Fruit fly (Drosophila melanogaster) whole organism, embryonic: ENCODE measurements around the gene Rcd2.

Experiments
- Abd-B ChIP-seq: fragments of 200-800 bp; sonication (Bioruptor generic); optimal IDR thresholded peaks from 2 replicates; lab custom pipeline; 2018; ENCODE audit warnings: missing biosample characterization, mild to moderate bottlenecking, missing genetic modification characterization, moderate library complexity
- Asciz ChIP-seq: fragments of 200-800 bp; sonication (Bioruptor generic); optimal IDR thresholded peaks from 2 replicates; lab custom pipeline; 2017; ENCODE audit warnings: missing biosample characterization, mild to moderate bottlenecking, missing genetic modification characterization, missing genetic modification reagents
- CG11085 ChIP-seq: fragments of 200-800 bp; sonication (Bioruptor generic); IDR thresholded peaks from 2 replicates; pipeline ENCODE4 v1.3.6; 2022; ENCODE audit warnings: missing biosample characterization, missing genetic modification characterization
- CG14965 ChIP-seq: fragments of 200-800 bp; sonication (Bioruptor generic); optimal IDR thresholded peaks from 2 replicates; lab custom pipeline; 2016; ENCODE audit warnings: missing biosample characterization, missing genetic modification characterization, borderline replicate concordance
- CG15011 ChIP-seq: fragments of 200-800 bp; sonication (Bioruptor generic); optimal IDR thresholded peaks from 3 replicates; lab custom pipeline; 2018; ENCODE audit warnings: missing biosample characterization, mild to moderate bottlenecking, missing genetic modification characterization
- CG15479 ChIP-seq: fragments of 200-800 bp; sonication (Bioruptor generic); optimal IDR thresholded peaks from 3 replicates; lab custom pipeline; 2019; ENCODE audit warnings: missing biosample characterization, mild to moderate bottlenecking, missing genetic modification characterization, moderate library complexity
- CG15514 ChIP-seq: fragments of 200-800 bp; sonication (Bioruptor generic); optimal IDR thresholded peaks from 3 replicates; lab custom pipeline; 2017; ENCODE audit warnings: missing biosample characterization, missing genetic modification characterization, mild to moderate bottlenecking, moderate library complexity, missing genetic modification reagents
- CG1603 ChIP-seq: fragments of 200-800 bp; sonication (Bioruptor generic); optimal IDR thresholded peaks from 2 replicates; lab custom pipeline; 2019; ENCODE audit warnings: missing biosample characterization, mild to moderate bottlenecking, missing genetic modification characterization, moderate library complexity
- CG18262 ChIP-seq: fragments of 200-800 bp; optimal IDR thresholded peaks from 3 replicates; lab custom pipeline; 2019; ENCODE audit warnings: missing biosample characterization, mild to moderate bottlenecking, missing genetic modification characterization, moderate library complexity
- CG2120 ChIP-seq: fragments of 200-800 bp; sonication (Bioruptor generic); optimal IDR thresholded peaks from 3 replicates; lab custom pipeline; 2016; ENCODE audit warnings: missing biosample characterization, missing genetic modification characterization
- CG30020 ChIP-seq: fragments of 200-800 bp; optimal IDR thresholded peaks from 2 replicates; lab custom pipeline; 2019; ENCODE audit warnings: missing biosample characterization, mild to moderate bottlenecking, missing genetic modification characterization, moderate library complexity
- CG3726 ChIP-seq: fragments of 200-800 bp; sonication (Bioruptor generic); IDR thresholded peaks from 3 replicates; pipeline ENCODE4, ENCODE4 v1.3.6; 2022; ENCODE audit warnings: missing biosample characterization, missing genetic modification characterization
- CG4282 ChIP-seq: fragments of 200-800 bp; sonication (Bioruptor generic); optimal IDR thresholded peaks from 2 replicates; lab custom pipeline; 2016; ENCODE audit warnings: missing biosample characterization, missing genetic modification characterization
- CG4617 ChIP-seq: fragments of 200-800 bp; sonication (Bioruptor generic); optimal IDR thresholded peaks from 3 replicates; lab custom pipeline; 2016; ENCODE audit warnings: missing biosample characterization, missing genetic modification characterization, borderline replicate concordance
- CG7357 ChIP-seq: fragments of 200-800 bp; sonication (Bioruptor generic); IDR thresholded peaks from 3 replicates; pipeline ENCODE4 v1.3.6; 2022; ENCODE audit warnings: missing biosample characterization, missing genetic modification characterization
- CG7372 ChIP-seq: fragments of 200-800 bp; sonication (Bioruptor generic); IDR thresholded peaks from 2 replicates; pipeline ENCODE4 v1.3.6; 2022; ENCODE audit warnings: missing biosample characterization, missing genetic modification characterization
- CG7745 ChIP-seq: fragments of 200-800 bp; sonication (Bioruptor generic); optimal IDR thresholded peaks from 2 replicates; lab custom pipeline; 2018; ENCODE audit warnings: missing biosample characterization, mild to moderate bottlenecking, missing genetic modification characterization, moderate library complexity
- CG7839 ChIP-seq: fragments of 200-800 bp; sonication (Bioruptor generic); optimal IDR thresholded peaks from 3 replicates; lab custom pipeline; 2018; ENCODE audit warnings: missing biosample characterization, mild to moderate bottlenecking, missing genetic modification characterization, moderate library complexity
- CHES-1-like ChIP-seq: fragments of 200-800 bp; sonication (Bioruptor generic); optimal IDR thresholded peaks from 2 replicates; lab custom pipeline; 2016; ENCODE audit warnings: missing biosample characterization, missing genetic modification characterization
- E2f1 ChIP-seq: fragments of 200-800 bp; sonication (Bioruptor generic); IDR thresholded peaks from 2 replicates; pipeline ENCODE4 v1.3.6; 2022; ENCODE audit warnings: missing biosample characterization, missing genetic modification characterization
- Fer2 ChIP-seq: fragments of 200-800 bp; sonication (Bioruptor generic); optimal IDR thresholded peaks from 2 replicates; lab custom pipeline; 2018; ENCODE audit warnings: missing biosample characterization, mild to moderate bottlenecking, missing genetic modification characterization, moderate library complexity
- Gsc ChIP-seq: fragments of 200-800 bp; sonication (Bioruptor generic); IDR thresholded peaks from 2 replicates; pipeline ENCODE4 v1.3.6; 2022; ENCODE audit warnings: missing biosample characterization, missing genetic modification characterization
- Gug ChIP-seq: fragments of 200-800 bp; sonication (Bioruptor generic); IDR thresholded peaks from 4 replicates; pipeline ENCODE4 v1.3.6; 2022; ENCODE audit warnings: missing biosample characterization, missing genetic modification characterization
- HLH54F ChIP-seq: fragments of 200-800 bp; sonication (Bioruptor generic); optimal IDR thresholded peaks from 3 replicates; lab custom pipeline; 2016; ENCODE audit warnings: missing biosample characterization, missing genetic modification characterization
- Myb ChIP-seq: fragments of 200-800 bp; sonication (Bioruptor generic); optimal IDR thresholded peaks from 2 replicates; lab custom pipeline; 2016; ENCODE audit warnings: missing biosample characterization, missing genetic modification characterization
- PHDP ChIP-seq: fragments of 200-800 bp; sonication (Bioruptor generic); optimal IDR thresholded peaks from 3 replicates; lab custom pipeline; 2018; ENCODE audit warnings: missing biosample characterization, mild to moderate bottlenecking, missing genetic modification characterization, moderate library complexity
- Ptx1 ChIP-seq: fragments of 200-800 bp; sonication (Bioruptor generic); IDR thresholded peaks from 2 replicates; pipeline ENCODE4 v1.3.6; 2022; ENCODE audit warnings: missing biosample characterization, missing genetic modification characterization
- Stat92E ChIP-seq, 3 experiments: fragments of >200 bp in 2 of 3; fragments of 200-800 bp in 1 of 3; sonication (Bioruptor generic) in 1 of 3; optimal IDR thresholded peaks; 2 replicates each; lab custom pipeline; 2017 to 2019; ENCODE audit warnings: missing biosample characterization in 3 of 3, missing genetic modification characterization in 3 of 3, mild to moderate bottlenecking in 1 of 3, moderate library complexity in 1 of 3
- amos ChIP-seq: fragments of 200-800 bp; sonication (Bioruptor generic); IDR thresholded peaks from 2 replicates; pipeline ENCODE4 v1.3.6; 2022; ENCODE audit warnings: missing biosample characterization, missing genetic modification characterization; ENCODE audit not compliant: partially characterized antibody
- ara ChIP-seq: fragments of 200-800 bp; sonication (Bioruptor generic); IDR thresholded peaks from 2 replicates; pipeline ENCODE4 v1.3.6; 2022; ENCODE audit warnings: missing biosample characterization, missing genetic modification characterization
- ash1 ChIP-seq: fragments of 200-800 bp; sonication (Bioruptor generic); optimal IDR thresholded peaks from 2 replicates; lab custom pipeline; 2018; ENCODE audit warnings: missing biosample characterization, mild to moderate bottlenecking, missing genetic modification characterization
- bigmax ChIP-seq: fragments of 200-800 bp; sonication (Bioruptor generic); optimal IDR thresholded peaks from 2 replicates; lab custom pipeline; 2018; ENCODE audit warnings: missing biosample characterization, mild to moderate bottlenecking, missing genetic modification characterization
- cato ChIP-seq: fragments of 200-800 bp; sonication (Bioruptor generic); optimal IDR thresholded peaks from 2 replicates; lab custom pipeline; 2016; ENCODE audit warnings: missing biosample characterization, missing genetic modification characterization, borderline replicate concordance
- chinmo ChIP-seq: fragments of 200-800 bp; sonication (Bioruptor generic); IDR thresholded peaks from 4 replicates; pipeline ENCODE4 v1.3.6; 2022; ENCODE audit warnings: missing biosample characterization, missing genetic modification characterization; ENCODE audit not compliant: partially characterized antibody
- crp ChIP-seq, 2 experiments: fragments of 200-800 bp; sonication (Bioruptor generic); optimal IDR thresholded peaks; 2 replicates in 1 of 2; 3 replicates in 1 of 2; lab custom pipeline; 2017; ENCODE audit warnings: missing biosample characterization in 2 of 2, missing genetic modification characterization in 2 of 2, mild to moderate bottlenecking in 1 of 2, moderate library complexity in 1 of 2
- dysf ChIP-seq: fragments of 200-800 bp; sonication (Bioruptor generic); IDR thresholded peaks from 3 replicates; pipeline ENCODE4 v1.3.6; 2022; ENCODE audit warnings: missing biosample characterization, missing genetic modification characterization
- en ChIP-seq: fragments of 200-800 bp; sonication (Bioruptor generic); optimal IDR thresholded peaks from 2 replicates; lab custom pipeline; 2016; ENCODE audit warnings: missing biosample characterization, missing genetic modification characterization
- fd3F ChIP-seq: fragments of 200-800 bp; sonication (Bioruptor generic); optimal IDR thresholded peaks from 2 replicates; lab custom pipeline; 2018; ENCODE audit warnings: missing biosample characterization, mild to moderate bottlenecking, missing genetic modification characterization, moderate library complexity
- gsb-n ChIP-seq: fragments of 200-800 bp; sonication (Bioruptor generic); optimal IDR thresholded peaks from 3 replicates; lab custom pipeline; 2018; ENCODE audit warnings: missing biosample characterization, mild to moderate bottlenecking, missing genetic modification characterization
- hb ChIP-seq: fragments of 200-800 bp; sonication (Bioruptor generic); IDR thresholded peaks from 3 replicates; pipeline ENCODE4 v1.3.6; 2022; ENCODE audit warnings: missing biosample characterization, missing genetic modification characterization; ENCODE audit not compliant: partially characterized antibody
- onecut ChIP-seq: fragments of 200-800 bp; sonication (Bioruptor generic); IDR thresholded peaks from 2 replicates; pipeline ENCODE4 v1.3.6; 2022; ENCODE audit warnings: missing biosample characterization, missing genetic modification characterization
- pan ChIP-seq, 4 experiments: fragments of >200 bp in 3 of 4; fragments of 200-800 bp in 1 of 4; sonication (Bioruptor generic) in 1 of 4; optimal IDR thresholded peaks in 3 of 4; IDR thresholded peaks in 1 of 4; 2 replicates each; pipeline versions ENCODE4 v1.3.6 to Lab custom; 2017 to 2022; ENCODE audit warnings: missing biosample characterization in 2 of 4, missing genetic modification characterization in 2 of 4, mixed read lengths in 1 of 4
- run ChIP-seq: fragments of 200-800 bp; sonication (Bioruptor generic); optimal IDR thresholded peaks from 3 replicates; lab custom pipeline; 2018; ENCODE audit warnings: missing biosample characterization, mild to moderate bottlenecking, missing genetic modification characterization
- sens ChIP-seq: fragments of 200-800 bp; sonication (Bioruptor generic); peaks from one replicate; lab custom pipeline; 2016; ENCODE audit warnings: missing biosample characterization, missing genetic modification characterization
- stc ChIP-seq: fragments of 200-800 bp; sonication (Bioruptor generic); IDR thresholded peaks from 2 replicates; pipeline ENCODE4 v1.3.6; 2022; ENCODE audit warnings: missing biosample characterization, missing genetic modification characterization
- usp ChIP-seq: fragments of >200 bp; optimal IDR thresholded peaks from 2 replicates; lab custom pipeline; 2017; ENCODE audit warnings: missing biosample characterization, missing genetic modification characterization
- zen ChIP-seq: fragments of 200-800 bp; sonication (Bioruptor generic); optimal IDR thresholded peaks from 3 replicates; lab custom pipeline; 2018; ENCODE audit warnings: missing biosample characterization, mild to moderate bottlenecking, missing genetic modification characterization, moderate library complexity

Gene Rcd2

dm6 chr3L:20493417-20494261 is 46.6 kb downstream of the Rcd2 start (continued):
- TF ChIP-seq CG1603 (tag; lab: Kevin White, UChicago), result peak; percentile 11
- peak; percentile 86 for TF ChIP-seq CG2120 (GFP tag; lab: Kevin White, UChicago)
- peak; percentile 46 for TF ChIP-seq Abd-B (GFP tag; lab: Kevin White, UChicago)
- TF ChIP-seq Gsc, result no peak
- TF ChIP-seq chinmo (GFP tag; lab: Robert Waterston, UW), result 0 out of 4 replicates have a peak, but pooled peaks have one; percentile 30
- TF ChIP-seq CG4617 (GFP tag; lab: Kevin White, UChicago), result peak; percentile 23
- TF ChIP-seq CHES-1-like (GFP tag; lab: Kevin White, UChicago), result peak; percentile 40
- TF ChIP-seq Ptx1 (GFP tag; lab: Robert Waterston, UW), result peak; percentile 87
- no peak for TF ChIP-seq hb
- peak; percentile 12 for TF ChIP-seq Myb (GFP tag; lab: Kevin White, UChicago)
- TF ChIP-seq pan (optimal IDR thresholded peaks at IDR 0.05; lab: Kevin White, UChicago), result no peak
- peak in 1 of 2 experiments; percentile 87 for TF ChIP-seq pan (GFP tag; optimal IDR thresholded peaks at IDR 0.05 in 1 of 2, IDR thresholded peaks at IDR 0.05 in 1 of 2)
- TF ChIP-seq Asciz (GFP tag; lab: Kevin White, UChicago), result peak; percentile 53
- peak; percentile 58; the same call in 1 of the 2 replicates for TF ChIP-seq CG11085 (GFP tag; lab: Robert Waterston, UW)
- peak; percentile 89 for TF ChIP-seq sens (GFP tag; lab: Kevin White, UChicago)
- TF ChIP-seq usp (GFP tag; lab: Kevin White, UChicago), result no peak
- TF ChIP-seq onecut (GFP tag; lab: Robert Waterston, UW), result peak; percentile 43
- TF ChIP-seq CG4282 (GFP tag; lab: Kevin White, UChicago), result no peak
- peak; percentile 56 for TF ChIP-seq CG15514 (GFP tag; lab: Kevin White, UChicago)
- TF ChIP-seq Fer2, result no peak
- no peak for TF ChIP-seq CG14965 (GFP tag; lab: Kevin White, UChicago)
- no peak for TF ChIP-seq gsb-n
- TF ChIP-seq E2f1 (GFP tag; lab: Robert Waterston, UW), result peak; percentile 80; the same call in 1 of the 2 replicates
- TF ChIP-seq CG3726, result no peak
- no peak for TF ChIP-seq CG7745 (tag; lab: Kevin White, UChicago)
- peak; percentile 57 for TF ChIP-seq run
- peak; percentile 18 for TF ChIP-seq zen
- TF ChIP-seq amos (GFP tag; lab: Robert Waterston, UW), result no peak
- peak; percentile 69 for TF ChIP-seq CG15479 (GFP tag; lab: Kevin White, UChicago)
- TF ChIP-seq CG18262 (tag; lab: Kevin White, UChicago), result peak; percentile 77
- no peak for TF ChIP-seq Gug (GFP tag; lab: Robert Waterston, UW)
- peak; percentile 55 for TF ChIP-seq CG7372 (GFP tag; lab: Robert Waterston, UW)
- TF ChIP-seq ara (GFP tag; lab: Robert Waterston, UW), result peak; percentile 50; the same call in 1 of the 2 replicates
- no peak for TF ChIP-seq bigmax (GFP tag; lab: Kevin White, UChicago)
- TF ChIP-seq HLH54F, result peak; percentile 38
- peak; percentile 50 for TF ChIP-seq fd3F (GFP tag; lab: Kevin White, UChicago)
- TF ChIP-seq CG7839, result peak; percentile 86
- no peak for TF ChIP-seq CG30020
- peak in 1 of 2 experiments; percentile 61 for TF ChIP-seq crp (GFP tag; optimal IDR thresholded peaks at IDR 0.05; lab: Kevin White, UChicago)
- TF ChIP-seq CG15011 (GFP tag; lab: Kevin White, UChicago), result peak; percentile 53
- TF ChIP-seq cato (GFP tag; lab: Kevin White, UChicago), result peak; percentile 11
- peak; percentile 41; the same call in 1 of the 3 replicates for TF ChIP-seq CG7357
- no peak for TF ChIP-seq ash1 (GFP tag; lab: Kevin White, UChicago)
- TF ChIP-seq dysf (GFP tag; lab: Robert Waterston, UW), result peak; percentile 87
- TF ChIP-seq en (GFP tag; lab: Kevin White, UChicago), result peak; percentile 24
- TF ChIP-seq PHDP (tag; lab: Kevin White, UChicago), result peak; percentile 85
- TF ChIP-seq stc, result peak; percentile 84
- no peak for TF ChIP-seq Stat92E (GFP tag; optimal IDR thresholded peaks at IDR 0.05; lab: Kevin White, UChicago)
